Fruit fly (Drosophila melanogaster) whole organism, prepupa: ENCODE measurements around the gene gce.

Source experiments
- Blimp-1 ChIP-seq: fragments of 200-800 bp; sonication (Bioruptor generic); optimal IDR thresholded peaks from 3 replicates; lab custom pipeline; 2017; ENCODE audit warnings: missing biosample characterization, missing genetic modification characterization, mild to moderate bottlenecking, moderate library complexity, missing genetic modification reagents
- CG10631 ChIP-seq: fragments of 200-800 bp; sonication (Bioruptor generic); optimal IDR thresholded peaks from 2 replicates; lab custom pipeline; 2016; ENCODE audit warnings: missing biosample characterization, missing genetic modification characterization
- CG10669 ChIP-seq: fragments of 200-800 bp; sonication (Bioruptor generic); optimal IDR thresholded peaks from 3 replicates; lab custom pipeline; 2018; ENCODE audit warnings: missing biosample characterization, mild to moderate bottlenecking, missing genetic modification characterization, moderate library complexity
- CG11902 ChIP-seq: fragments of 200-800 bp; sonication (Bioruptor generic); optimal IDR thresholded peaks from 3 replicates; lab custom pipeline; 2016; ENCODE audit warnings: missing biosample characterization, missing genetic modification characterization
- CG15336 ChIP-seq: fragments of 200-800 bp; sonication (Bioruptor generic); IDR thresholded peaks from 2 replicates; pipeline ENCODE4 v1.3.6; 2022; ENCODE audit warnings: missing biosample characterization, missing genetic modification characterization
- CG1621 ChIP-seq: fragments of 200-800 bp; sonication (Bioruptor generic); optimal IDR thresholded peaks from 3 replicates; lab custom pipeline; 2018; ENCODE audit warnings: missing biosample characterization, mild to moderate bottlenecking, missing genetic modification characterization
- CG16779 ChIP-seq: fragments of 200-800 bp; sonication (Bioruptor generic); optimal IDR thresholded peaks from 3 replicates; lab custom pipeline; 2017; ENCODE audit warnings: missing biosample characterization, mild to moderate bottlenecking, missing genetic modification characterization
- CG3032 ChIP-seq: fragments of 200-800 bp; optimal IDR thresholded peaks from 2 replicates; lab custom pipeline; 2019; ENCODE audit warnings: missing biosample characterization, mild to moderate bottlenecking, missing genetic modification characterization, moderate library complexity
- CG31627 ChIP-seq: fragments of 200-800 bp; sonication (Bioruptor generic); optimal IDR thresholded peaks from 3 replicates; lab custom pipeline; 2016; ENCODE audit warnings: missing biosample characterization, missing genetic modification characterization
- CG32006 ChIP-seq: fragments of 200-800 bp; sonication (Bioruptor generic); optimal IDR thresholded peaks from 3 replicates; lab custom pipeline; 2017; ENCODE audit warnings: missing biosample characterization, mild to moderate bottlenecking, missing genetic modification characterization
- CG34406 ChIP-seq: fragments of 200-800 bp; sonication (Bioruptor generic); optimal IDR thresholded peaks from 3 replicates; lab custom pipeline; 2016; ENCODE audit warnings: missing biosample characterization, missing genetic modification characterization
- CG3919 ChIP-seq: fragments of 200-800 bp; sonication (Bioruptor generic); optimal IDR thresholded peaks from 3 replicates; lab custom pipeline; 2016; ENCODE audit warnings: missing biosample characterization, missing genetic modification characterization
- CG4318 ChIP-seq: fragments of 200-800 bp; sonication (Bioruptor generic); optimal IDR thresholded peaks from 3 replicates; lab custom pipeline; 2017; ENCODE audit warnings: missing biosample characterization, mild to moderate bottlenecking, missing genetic modification characterization
- CG6163 ChIP-seq: fragments of 200-800 bp; sonication (Bioruptor generic); IDR thresholded peaks from 3 replicates; pipeline ENCODE4 v1.3.6; 2022; ENCODE audit warnings: missing biosample characterization, missing genetic modification characterization
- CG6276 ChIP-seq: fragments of 200-800 bp; sonication (Bioruptor generic); optimal IDR thresholded peaks from 2 replicates; lab custom pipeline; 2017; ENCODE audit warnings: missing biosample characterization, mild to moderate bottlenecking, missing genetic modification characterization
- CG6808 ChIP-seq: fragments of 200-800 bp; sonication (Bioruptor generic); optimal IDR thresholded peaks from 3 replicates; lab custom pipeline; 2017; ENCODE audit warnings: missing biosample characterization, missing genetic modification characterization, mild to moderate bottlenecking, moderate library complexity, missing genetic modification reagents
- CG6854 ChIP-seq: fragments of 200-800 bp; sonication (Bioruptor generic); optimal IDR thresholded peaks from 2 replicates; lab custom pipeline; 2017; ENCODE audit warnings: missing biosample characterization, mild to moderate bottlenecking, missing genetic modification characterization
- CG8119 ChIP-seq: fragments of 200-800 bp; sonication (Bioruptor generic); IDR thresholded peaks from 3 replicates; pipeline ENCODE4 v1.3.6; 2022; ENCODE audit warnings: missing biosample characterization, missing genetic modification characterization
- CG8319 ChIP-seq: fragments of 200-800 bp; sonication (Bioruptor generic); optimal IDR thresholded peaks from 3 replicates; lab custom pipeline; 2016; ENCODE audit warnings: missing biosample characterization, missing genetic modification characterization
- CG9139 ChIP-seq: fragments of 200-800 bp; sonication (Bioruptor generic); optimal IDR thresholded peaks from 3 replicates; lab custom pipeline; 2017; ENCODE audit warnings: missing biosample characterization, mild to moderate bottlenecking, missing genetic modification characterization
- Eip75B ChIP-seq: fragments of 200-800 bp; sonication (Bioruptor generic); optimal IDR thresholded peaks from 3 replicates; lab custom pipeline; 2016; ENCODE audit warnings: missing biosample characterization, missing genetic modification characterization
- Eip93F ChIP-seq: fragments of 200-800 bp; sonication (Bioruptor generic); optimal IDR thresholded peaks from 2 replicates; lab custom pipeline; 2016; ENCODE audit warnings: missing biosample characterization, mild to moderate bottlenecking, missing genetic modification characterization
- Ets21C ChIP-seq: fragments of 200-800 bp; sonication (Bioruptor generic); optimal IDR thresholded peaks from 3 replicates; lab custom pipeline; 2016; ENCODE audit warnings: missing biosample characterization, missing genetic modification characterization
- Gug ChIP-seq: fragments of 200-800 bp; sonication (Bioruptor generic); IDR thresholded peaks from 2 replicates; pipeline ENCODE4 v1.3.6; 2022; ENCODE audit warnings: missing biosample characterization, missing genetic modification characterization
- Hr39 ChIP-seq: fragments of 200-800 bp; sonication (Bioruptor generic); optimal IDR thresholded peaks from 2 replicates; lab custom pipeline; 2016; ENCODE audit warnings: missing biosample characterization, missing genetic modification characterization
- Hr4 ChIP-seq: fragments of 200-800 bp; sonication (Bioruptor generic); optimal IDR thresholded peaks from 3 replicates; lab custom pipeline; 2016; ENCODE audit warnings: missing biosample characterization, missing genetic modification characterization
- Lpt ChIP-seq: fragments of 200-800 bp; sonication (Bioruptor generic); optimal IDR thresholded peaks from 3 replicates; lab custom pipeline; 2016; ENCODE audit warnings: missing biosample characterization, missing genetic modification characterization
- Met ChIP-seq: fragments of 200-800 bp; sonication (Bioruptor generic); optimal IDR thresholded peaks from 3 replicates; lab custom pipeline; 2016; ENCODE audit warnings: missing biosample characterization, missing genetic modification characterization
- OdsH ChIP-seq: fragments of 200-800 bp; sonication (Bioruptor generic); optimal IDR thresholded peaks from 3 replicates; lab custom pipeline; 2016; ENCODE audit warnings: missing biosample characterization, missing genetic modification characterization
- Smox ChIP-seq: fragments of 200-800 bp; sonication (Bioruptor generic); optimal IDR thresholded peaks from 3 replicates; lab custom pipeline; 2016; ENCODE audit warnings: missing biosample characterization, missing genetic modification characterization
- Sox102F ChIP-seq: fragments of 200-800 bp; sonication (Bioruptor generic); optimal IDR thresholded peaks from 2 replicates; lab custom pipeline; 2016; ENCODE audit warnings: missing biosample characterization, mild to moderate bottlenecking, missing genetic modification characterization
- Sox14 ChIP-seq: fragments of 200-800 bp; sonication (Bioruptor generic); optimal IDR thresholded peaks from 3 replicates; lab custom pipeline; 2016; ENCODE audit warnings: missing biosample characterization, missing genetic modification characterization
- Sox15 ChIP-seq: fragments of 200-800 bp; sonication (Bioruptor generic); optimal IDR thresholded peaks from 3 replicates; lab custom pipeline; 2016; ENCODE audit warnings: missing biosample characterization, missing genetic modification characterization
- achi ChIP-seq: fragments of 200-800 bp; sonication (Bioruptor generic); optimal IDR thresholded peaks from 3 replicates; lab custom pipeline; 2016; ENCODE audit warnings: missing biosample characterization, missing genetic modification characterization
- acj6 ChIP-seq: fragments of 200-800 bp; sonication (Bioruptor generic); optimal IDR thresholded peaks from 3 replicates; lab custom pipeline; 2016; ENCODE audit warnings: missing biosample characterization, missing genetic modification characterization
- cyc ChIP-seq: fragments of 200-800 bp; sonication (Bioruptor generic); optimal IDR thresholded peaks from 3 replicates; lab custom pipeline; 2016; ENCODE audit warnings: missing biosample characterization, missing genetic modification characterization
- dac ChIP-seq: fragments of 200-800 bp; sonication (Bioruptor generic); optimal IDR thresholded peaks from 2 replicates; lab custom pipeline; 2017; ENCODE audit warnings: missing biosample characterization, mild to moderate bottlenecking, missing genetic modification characterization
- eg ChIP-seq: fragments of 200-800 bp; sonication (Bioruptor generic); IDR thresholded peaks from 3 replicates; pipeline ENCODE4 v1.3.6; 2022; ENCODE audit warnings: missing biosample characterization, missing genetic modification characterization
- esn ChIP-seq: fragments of 200-800 bp; sonication (Bioruptor generic); optimal IDR thresholded peaks from 2 replicates; lab custom pipeline; 2016; ENCODE audit warnings: missing biosample characterization, mild to moderate bottlenecking, missing genetic modification characterization, moderate library complexity
- fd59A ChIP-seq: fragments of 200-800 bp; sonication (Bioruptor generic); optimal IDR thresholded peaks from 2 replicates; lab custom pipeline; 2017; ENCODE audit warnings: missing biosample characterization, mild to moderate bottlenecking, missing genetic modification characterization, missing genetic modification reagents
- fkh ChIP-seq: fragments of 200-800 bp; sonication (Bioruptor generic); optimal IDR thresholded peaks from 3 replicates; lab custom pipeline; 2017; ENCODE audit warnings: missing biosample characterization, mild to moderate bottlenecking, missing genetic modification characterization, moderate library complexity
- lz ChIP-seq: fragments of 200-800 bp; sonication (Bioruptor generic); optimal IDR thresholded peaks from 3 replicates; lab custom pipeline; 2016; ENCODE audit warnings: missing biosample characterization, missing genetic modification characterization
- net ChIP-seq: fragments of 200-800 bp; sonication (Bioruptor generic); optimal IDR thresholded peaks from 3 replicates; lab custom pipeline; 2016; ENCODE audit warnings: missing biosample characterization, missing genetic modification characterization
- salr ChIP-seq, 2 experiments: fragments of 200-800 bp; sonication (Bioruptor generic); optimal IDR thresholded peaks; 3 replicates each; lab custom pipeline; 2016 to 2018; ENCODE audit warnings: missing biosample characterization in 2 of 2, missing genetic modification characterization in 2 of 2, mild to moderate bottlenecking in 1 of 2
- spab ChIP-seq: fragments of 200-800 bp; sonication (Bioruptor generic); optimal IDR thresholded peaks from 2 replicates; lab custom pipeline; 2017; ENCODE audit warnings: missing biosample characterization, mild to moderate bottlenecking, missing genetic modification characterization, missing genetic modification reagents
- svp ChIP-seq: fragments of 200-800 bp; sonication (Bioruptor generic); peaks from one replicate; lab custom pipeline; 2016; ENCODE audit warnings: missing biosample characterization, missing genetic modification characterization
- topi ChIP-seq: fragments of 200-800 bp; sonication (Bioruptor generic); optimal IDR thresholded peaks from 3 replicates; lab custom pipeline; 2016; ENCODE audit warnings: missing biosample characterization, missing genetic modification characterization

Gene gce

dm6 chrX:15313389-15313788 is 15.8 kb downstream of the gce start:
- TF ChIP-seq CG16779 (tag; lab: Kevin White, UChicago) (no peak), svp (GFP tag; lab: Kevin White, UChicago) (no peak), acj6 (GFP tag; lab: Kevin White, UChicago) (no peak), eg (GFP tag; lab: Robert Waterston, UW) (peak; percentile 88), Sox15 (GFP tag; lab: Kevin White, UChicago) (no peak), CG3919 (no peak), achi (GFP tag; lab: Kevin White, UChicago) (no peak), CG4318 (GFP tag; lab: Kevin White, UChicago) (no peak), Smox (GFP tag; lab: Kevin White, UChicago) (no peak), dac (no peak), OdsH (no peak), CG32006 (GFP tag; lab: Kevin White, UChicago) (no peak), CG8119 (peak; percentile 73), fkh (no peak), Blimp-1 (GFP tag; lab: Kevin White, UChicago) (no peak), CG34406 (GFP tag; lab: Kevin White, UChicago) (no peak), Eip75B (GFP tag; lab: Kevin White, UChicago) (no peak), CG6163 (GFP tag; lab: Robert Waterston, UW) (peak; percentile 48; the same call in 1 of the 3 replicates), CG15336 (GFP tag; lab: Robert Waterston, UW) (peak; percentile 54), Hr39 (GFP tag; lab: Kevin White, UChicago) (no peak), Eip93F (GFP tag; lab: Kevin White, UChicago) (no peak), CG6854 (GFP tag; lab: Kevin White, UChicago) (no peak), Gug (GFP tag; lab: Robert Waterston, UW) (peak; percentile 25; the same call in 1 of the 2 replicates), CG1621 (tag; lab: Kevin White, UChicago) (no peak), topi (GFP tag; lab: Kevin White, UChicago) (no peak), CG11902 (GFP tag; lab: Kevin White, UChicago) (no peak), Met (no peak), CG8319 (GFP tag; lab: Kevin White, UChicago) (no peak), spab (GFP tag; lab: Kevin White, UChicago) (no peak), CG6276 (GFP tag; lab: Kevin White, UChicago) (peak; percentile 85)
- TF ChIP-seq, all 60 proteins: peak for 6

- TF ChIP-seq CG16779 (tag; lab: Kevin White, UChicago) (no peak), salr (GFP tag; optimal IDR thresholded peaks at IDR 0.05; lab: Kevin White, UChicago) (no peak), cyc (GFP tag; lab: Kevin White, UChicago) (peak; percentile 8), CG31627 (GFP tag; lab: Kevin White, UChicago) (peak; percentile 25), OdsH (no peak), esn (GFP tag; lab: Kevin White, UChicago) (peak; percentile 30), CG3032 (tag; lab: Kevin White, UChicago) (no peak), CG9139 (GFP tag; lab: Kevin White, UChicago) (no peak), Ets21C (GFP tag; lab: Kevin White, UChicago) (no peak), CG10669 (GFP tag; lab: Kevin White, UChicago) (peak; percentile 16), CG8319 (GFP tag; lab: Kevin White, UChicago) (no peak), CG6276 (GFP tag; lab: Kevin White, UChicago) (no peak), net (GFP tag; lab: Kevin White, UChicago) (no peak), CG6854 (GFP tag; lab: Kevin White, UChicago) (no peak), Hr39 (GFP tag; lab: Kevin White, UChicago) (peak; percentile 10), CG4318 (GFP tag; lab: Kevin White, UChicago) (no peak), lz (no peak), Sox102F (no peak), CG11902 (GFP tag; lab: Kevin White, UChicago) (no peak), Gug (GFP tag; lab: Robert Waterston, UW) (peak; percentile 56), spab (GFP tag; lab: Kevin White, UChicago) (no peak), Lpt (GFP tag; lab: Kevin White, UChicago) (no peak), Smox (GFP tag; lab: Kevin White, UChicago) (no peak), CG10631 (GFP tag; lab: Kevin White, UChicago) (peak; percentile 34), Sox15 (GFP tag; lab: Kevin White, UChicago) (no peak), svp (GFP tag; lab: Kevin White, UChicago) (peak; percentile 76), Sox14 (GFP tag; lab: Kevin White, UChicago) (peak; percentile 6), fd59A (GFP tag; lab: Kevin White, UChicago) (no peak), fkh (no peak), CG3919 (no peak), CG6808 (no peak), dac (no peak), CG8119 (0 out of 3 replicates have a peak, but pooled peaks have one; percentile 9), topi (GFP tag; lab: Kevin White, UChicago) (peak; percentile 37), CG15336 (GFP tag; lab: Robert Waterston, UW) (peak; percentile 62), CG34406 (GFP tag; lab: Kevin White, UChicago) (peak; percentile 31), Hr4 (peak; percentile 13)
Observed at dm6 chrX:15313829-15314324, 16.3 kb downstream of the gce start.
